Fruit fly (Drosophila melanogaster) whole organism: ENCODE measurements around the gene CG14891.

ENCODE experiments used
- CG8478 ChIP-seq: fragments of >200 bp; optimal IDR thresholded peaks from 2 replicates; lab custom pipeline; 2018; ENCODE audit warnings: inconsistent platforms
- EcR ChIP-seq, 2 experiments: fragments of >200 bp; optimal IDR thresholded peaks; 2 replicates each; lab custom pipeline; 2017; ENCODE audit warnings: missing biosample characterization in 2 of 2, missing genetic modification characterization in 2 of 2, missing genetic modification reagents in 2 of 2

- TF ChIP-seq EcR (GFP tag; optimal IDR thresholded peaks at IDR 0.05; lab: Kevin White, UChicago) = no peak
- no peak for TF ChIP-seq CG8478 (lab: Kevin White, UChicago)
These were observed 20.1 kb downstream of the CG14891 start for dm6 chr3R:16591407-16591806.
